Fruit fly (Drosophila melanogaster) whole organism, wandering third instar larva: ENCODE measurements around the gene bumpel.

Source experiments
- Abd-B ChIP-seq: fragments of >200 bp; optimal IDR thresholded peaks from 2 replicates; lab custom pipeline; 2017; ENCODE audit warnings: missing biosample characterization, missing genetic modification characterization
- CG32264 ChIP-seq: fragments of 200-800 bp; sonication (Bioruptor generic); optimal IDR thresholded peaks from 2 replicates; lab custom pipeline; 2016; ENCODE audit warnings: missing biosample characterization, missing genetic modification characterization
- CrebA ChIP-seq: fragments of 200-800 bp; sonication (Bioruptor generic); optimal IDR thresholded peaks from 2 replicates; lab custom pipeline; 2016; ENCODE audit warnings: missing biosample characterization, mild to moderate bottlenecking, missing genetic modification characterization, borderline replicate concordance
- Dfd ChIP-seq: fragments of >200 bp; optimal IDR thresholded peaks from 2 replicates; lab custom pipeline; 2017; ENCODE audit warnings: missing biosample characterization, missing genetic modification characterization
- Dif ChIP-seq: fragments of 200-275, 200-300 bp; sonication (Bioruptor generic); optimal IDR thresholded peaks from 2 replicates; lab custom pipeline; 2018; ENCODE audit warnings: missing biosample characterization, missing genetic modification characterization; ENCODE audit not compliant: partially characterized antibody
- GATAd ChIP-seq: sonication (Bioruptor generic); optimal IDR thresholded peaks from 2 replicates; lab custom pipeline; 2016; ENCODE audit warnings: missing biosample characterization, missing genetic modification characterization
- HLH106 ChIP-seq: fragments of 200-800 bp; optimal IDR thresholded peaks from 3 replicates; lab custom pipeline; 2019; ENCODE audit warnings: missing biosample characterization, mild to moderate bottlenecking, missing genetic modification characterization, moderate library complexity
- Hnf4 ChIP-seq: fragments of 200-800 bp; sonication (Bioruptor generic); optimal IDR thresholded peaks from 2 replicates; lab custom pipeline; 2016; ENCODE audit warnings: missing biosample characterization, mild to moderate bottlenecking, missing genetic modification characterization
- Hr83 ChIP-seq: fragments of 200-300 bp; sonication (Bioruptor generic); optimal IDR thresholded peaks from 2 replicates; lab custom pipeline; 2016; ENCODE audit warnings: missing biosample characterization, mild to moderate bottlenecking, missing genetic modification characterization, moderate library complexity; ENCODE audit not compliant: poor library complexity, severe bottlenecking
- Mio ChIP-seq: sonication (Bioruptor generic); optimal IDR thresholded peaks from 2 replicates; lab custom pipeline; 2016; ENCODE audit warnings: missing biosample characterization, missing genetic modification characterization
- Myc ChIP-seq: fragments of >200 bp; optimal IDR thresholded peaks from 2 replicates; lab custom pipeline; 2017
- N ChIP-seq: fragments of >200 bp; optimal IDR thresholded peaks from 2 replicates; lab custom pipeline; 2018; ENCODE audit warnings: missing biosample characterization, missing external identifiers, missing genetic modification characterization
- OdsH ChIP-seq: fragments of 200-800 bp; sonication (Bioruptor generic); optimal IDR thresholded peaks from 2 replicates; lab custom pipeline; 2016; ENCODE audit warnings: missing biosample characterization, mild to moderate bottlenecking, missing genetic modification characterization
- Rel ChIP-seq, 2 experiments: fragments of 200-800 bp; sonication (Bioruptor generic) in 1 of 2; optimal IDR thresholded peaks; 2 replicates in 1 of 2; 3 replicates in 1 of 2; lab custom pipeline; 2016 to 2019; ENCODE audit warnings: mild to moderate bottlenecking in 2 of 2, missing biosample characterization in 2 of 2, missing genetic modification characterization in 2 of 2, moderate library complexity in 1 of 2
- br ChIP-seq: fragments of 200-800 bp; sonication (Bioruptor generic); optimal IDR thresholded peaks from 2 replicates; lab custom pipeline; 2016; ENCODE audit warnings: missing biosample characterization, missing genetic modification characterization
- brk ChIP-seq: fragments of 200-800 bp; sonication (Bioruptor generic); optimal IDR thresholded peaks from 2 replicates; lab custom pipeline; 2016; ENCODE audit warnings: missing biosample characterization, mild to moderate bottlenecking, missing genetic modification characterization
- dl ChIP-seq, 2 experiments: fragments of 175-275, 200-275 bp in 1 of 2; fragments of 200-275 bp in 1 of 2; sonication (Bioruptor generic); optimal IDR thresholded peaks; lab custom pipeline; 2018; ENCODE audit warnings: mild to moderate bottlenecking in 2 of 2, missing biosample characterization in 2 of 2, missing genetic modification characterization in 2 of 2, moderate library complexity in 2 of 2; ENCODE audit not compliant: partially characterized antibody in 2 of 2, insufficient read depth in 1 of 2
- dmrt93B ChIP-seq: fragments of 200-800 bp; sonication (Bioruptor generic); optimal IDR thresholded peaks from 2 replicates; lab custom pipeline; 2018; ENCODE audit warnings: missing biosample characterization, mild to moderate bottlenecking, missing genetic modification characterization
- dsf ChIP-seq: sonication (Bioruptor generic); optimal IDR thresholded peaks from 2 replicates; lab custom pipeline; 2016; ENCODE audit warnings: missing biosample characterization, missing genetic modification characterization, borderline replicate concordance
- ey ChIP-seq: fragments of 200-800 bp; sonication (Bioruptor generic); optimal IDR thresholded peaks from 2 replicates; lab custom pipeline; 2016; ENCODE audit warnings: missing biosample characterization, missing genetic modification characterization
- foxo ChIP-seq, 2 experiments: fragments of 200-800 bp; sonication (Bioruptor generic); optimal IDR thresholded peaks; 2 replicates in 1 of 2; 3 replicates in 1 of 2; lab custom pipeline; 2016 to 2017; ENCODE audit warnings: missing biosample characterization in 2 of 2, missing genetic modification characterization in 2 of 2
- jim ChIP-seq: fragments of 175-275, 200-325 bp; sonication (Bioruptor generic); optimal IDR thresholded peaks from 2 replicates; lab custom pipeline; 2016; ENCODE audit warnings: missing biosample characterization, mild to moderate bottlenecking, missing genetic modification characterization
- lola ChIP-seq: fragments of >200 bp; optimal IDR thresholded peaks from 2 replicates; lab custom pipeline; 2017; ENCODE audit warnings: missing biosample characterization, missing genetic modification characterization
- pan ChIP-seq: fragments of >200 bp; optimal IDR thresholded peaks from 2 replicates; lab custom pipeline; 2017
- psq ChIP-seq: fragments of 200-800 bp; sonication (Bioruptor generic); optimal IDR thresholded peaks from 3 replicates; lab custom pipeline; 2017; ENCODE audit warnings: missing biosample characterization, mild to moderate bottlenecking, missing genetic modification characterization, moderate library complexity
- rgr ChIP-seq: fragments of 200-800 bp; sonication (Bioruptor generic); optimal IDR thresholded peaks from 3 replicates; lab custom pipeline; 2016; ENCODE audit warnings: missing biosample characterization, mild to moderate bottlenecking, missing genetic modification characterization
- tai ChIP-seq: sonication (Bioruptor generic); optimal IDR thresholded peaks from 2 replicates; lab custom pipeline; 2016; ENCODE audit warnings: missing biosample characterization, missing genetic modification characterization
- woc ChIP-seq: sonication (Bioruptor generic); optimal IDR thresholded peaks from 2 replicates; lab custom pipeline; 2016; ENCODE audit warnings: missing biosample characterization, mild to moderate bottlenecking, missing genetic modification characterization

bumpel gene

dm6 chr3R:11407733-11408134, 10.7 kb downstream of the bumpel start, which contains the start of gene mRpL40:
mRpL40 (plus strand) TSS chr3R:11407918.
- TF ChIP-seq br (GFP tag; lab: Kevin White, UChicago) (no peak), Abd-B (no peak), Hr83 (GFP tag; lab: Kevin White, UChicago) (no peak), dl (GFP tag; optimal IDR thresholded peaks at IDR 0.05; lab: Kevin White, UChicago; ENCODE audit: insufficient read depth in 1 of 2, partially characterized antibody in 2 of 2) (no peak), dmrt93B (GFP tag; lab: Kevin White, UChicago) (no peak), CG32264 (GFP tag; lab: Kevin White, UChicago) (no peak), HLH106 (tag; lab: Kevin White, UChicago) (no peak), OdsH (GFP tag; lab: Kevin White, UChicago) (no peak), Myc (lab: Kevin White, UChicago) (no peak), N (GFP tag; lab: Kevin White, UChicago) (no peak), foxo (GFP tag; optimal IDR thresholded peaks at IDR 0.05; lab: Kevin White, UChicago) (no peak), lola (GFP tag; lab: Kevin White, UChicago) (no peak), Rel (GFP tag; optimal IDR thresholded peaks at IDR 0.05; lab: Kevin White, UChicago) (no peak), Rel (tag; optimal IDR thresholded peaks at IDR 0.05; lab: Kevin White, UChicago) (no peak), jim (no peak), Mio (GFP tag; lab: Kevin White, UChicago) (no peak), GATAd (GFP tag; lab: Kevin White, UChicago) (no peak), pan (lab: Kevin White, UChicago) (no peak), CrebA (GFP tag; lab: Kevin White, UChicago) (no peak), Hnf4 (GFP tag; lab: Kevin White, UChicago) (no peak)

dm6 chr3R:11402894-11403293, 15.6 kb downstream of the bumpel start:
- TF ChIP-seq dsf (GFP tag; lab: Kevin White, UChicago) (no peak), dl (GFP tag; optimal IDR thresholded peaks at IDR 0.05; lab: Kevin White, UChicago; ENCODE audit: insufficient read depth in 1 of 2, partially characterized antibody in 2 of 2) (no peak), Dif (GFP tag; lab: Kevin White, UChicago) (no peak), Mio (GFP tag; lab: Kevin White, UChicago) (no peak)
- TF ChIP-seq, all 38 proteins: peak for 0

DNA sequence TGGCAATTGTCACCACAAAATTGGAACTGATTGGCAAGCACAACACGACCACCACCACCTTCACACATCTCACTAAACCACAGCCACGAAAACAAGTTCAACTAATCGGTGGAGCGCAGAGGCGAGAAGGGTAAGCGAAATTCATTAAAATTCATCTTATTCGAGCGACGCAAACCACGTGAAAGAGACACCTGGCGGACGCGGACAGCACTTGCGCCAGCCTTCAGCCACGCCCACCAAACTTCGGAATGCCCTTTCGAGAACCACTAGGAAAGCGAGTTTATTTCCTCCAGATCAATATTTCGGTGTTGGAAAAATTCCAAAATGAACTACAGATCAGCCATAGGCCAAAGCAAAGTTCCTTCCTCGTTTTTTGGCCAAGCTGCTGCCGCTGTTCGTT, 22.9 kb downstream of the bumpel start:
- no peak for TF ChIP-seq Myc (lab: Kevin White, UChicago)
- TF ChIP-seq lola (GFP tag; lab: Kevin White, UChicago), result no peak
- no peak for TF ChIP-seq ey (GFP tag; lab: Kevin White, UChicago)
- TF ChIP-seq CG32264 (GFP tag; lab: Kevin White, UChicago), result no peak
- TF ChIP-seq dsf (GFP tag; lab: Kevin White, UChicago), result no peak
- no peak for TF ChIP-seq tai (GFP tag; lab: Kevin White, UChicago)
- no peak for TF ChIP-seq OdsH (GFP tag; lab: Kevin White, UChicago)
- TF ChIP-seq woc, result no peak
- no peak for TF ChIP-seq rgr (GFP tag; lab: Kevin White, UChicago)
- no peak for TF ChIP-seq Hnf4 (GFP tag; lab: Kevin White, UChicago)
- TF ChIP-seq foxo (GFP tag; optimal IDR thresholded peaks at IDR 0.05; lab: Kevin White, UChicago), result no peak
- no peak for TF ChIP-seq CrebA (GFP tag; lab: Kevin White, UChicago)

- no peak for TF ChIP-seq brk
- no peak for TF ChIP-seq Myc (lab: Kevin White, UChicago)
- no peak for TF ChIP-seq Mio (GFP tag; lab: Kevin White, UChicago)
Observed at dm6 chr3R:11393896-11394295, 24.6 kb downstream of the bumpel start.

DNA sequence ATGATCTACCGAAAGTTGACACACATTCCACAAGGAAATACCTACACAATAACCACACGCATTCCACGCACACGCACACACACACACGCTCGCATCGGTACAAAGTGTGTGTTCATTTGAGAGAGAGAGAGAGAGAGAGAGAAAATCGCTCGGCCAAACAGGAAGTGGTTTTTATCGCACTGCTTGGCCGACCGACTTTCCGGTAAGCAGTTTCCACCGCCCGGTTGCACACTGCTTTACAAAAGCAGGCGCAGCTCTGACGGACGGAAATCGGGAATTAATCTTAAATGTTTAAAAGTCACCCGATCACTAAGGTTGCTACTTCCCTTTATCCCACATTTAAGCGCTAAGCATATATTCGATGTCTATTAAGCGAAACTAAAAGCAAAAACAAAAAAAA, 25.7 kb downstream of the bumpel start:
- TF ChIP-seq CG32264 (GFP tag; lab: Kevin White, UChicago) (no peak), CrebA (GFP tag; lab: Kevin White, UChicago) (no peak), dl (GFP tag; optimal IDR thresholded peaks at IDR 0.05; lab: Kevin White, UChicago; ENCODE audit: insufficient read depth in 1 of 2, partially characterized antibody in 2 of 2) (no peak), psq (no peak), Dfd (GFP tag; lab: Kevin White, UChicago) (peak; percentile 22)
